Comparison of ENCODE assay signal across 1 fruit fly cellular context in genomic region chr2L:414593-415399, dm6.
TF ChIP-seq lines count a peak whose summit lies in the region.

Gene AP-2alpha, minus strand, starts transcription at chr2L:414777.
Gene ebi, plus strand, starts transcription at chr2L:415067.

TF ChIP-seq in whole organism, embryonic, 481 proteins besides CTCF, POLR2A, EP300 and RAD21 (continued from another document and continues in another):
- peak; percentile 84 for TF ChIP-seq E2f1 (GFP tag; IDR thresholded peaks at IDR 0.05; lab: Robert Waterston, UW)
- TF ChIP-seq inv (GFP tag; IDR thresholded peaks at IDR 0.05; lab: Robert Waterston, UW; ENCODE audit: partially characterized antibody), result no peak
- peak; percentile 84 for TF ChIP-seq ssp (GFP tag; IDR thresholded peaks at IDR 0.05; lab: Robert Waterston, UW)
- no peak for TF ChIP-seq Vsx1 (GFP tag; optimal IDR thresholded peaks at IDR 0.05; lab: Kevin White, UChicago)
- TF ChIP-seq nmo (GFP tag; optimal IDR thresholded peaks at IDR 0.05; lab: Kevin White, UChicago), result peak; percentile 95
- peak; percentile 75; the same call in 1 of the 2 replicates for TF ChIP-seq cas (GFP tag; IDR thresholded peaks at IDR 0.05; lab: Robert Waterston, UW)
- peak; percentile 90 for TF ChIP-seq CG12769 (tag; optimal IDR thresholded peaks at IDR 0.05; lab: Kevin White, UChicago)
- TF ChIP-seq Adf1 (GFP tag; IDR thresholded peaks at IDR 0.05; lab: Robert Waterston, UW), result peak; percentile 67
- TF ChIP-seq CG18476 (GFP tag; optimal IDR thresholded peaks at IDR 0.05; lab: Kevin White, UChicago), result peak; percentile 73
- TF ChIP-seq CG10366 (GFP tag; IDR thresholded peaks at IDR 0.05; lab: Robert Waterston, UW), result peak; percentile 85
- TF ChIP-seq CG2120 (GFP tag; optimal IDR thresholded peaks at IDR 0.05; lab: Kevin White, UChicago), result peak; percentile 96
- peak; percentile 77 for TF ChIP-seq H15 (GFP tag; IDR thresholded peaks at IDR 0.05; lab: Robert Waterston, UW)
- TF ChIP-seq CG15269 (tag; optimal IDR thresholded peaks at IDR 0.05; lab: Kevin White, UChicago), result peak; percentile 85
- TF ChIP-seq nerfin-2 (GFP tag; IDR thresholded peaks at IDR 0.05; lab: Robert Waterston, UW; ENCODE audit: partially characterized antibody), result no peak
- TF ChIP-seq NK7.1 (GFP tag; optimal IDR thresholded peaks at IDR 0.05; lab: Kevin White, UChicago), result peak; percentile 76
- TF ChIP-seq Ets65A (GFP tag; lab: Kevin White, UChicago), result peak; percentile 100
- peak; percentile 91 for TF ChIP-seq CG8089 (GFP tag; optimal IDR thresholded peaks at IDR 0.05; lab: Kevin White, UChicago)
- TF ChIP-seq z (GFP tag; IDR thresholded peaks at IDR 0.05; lab: Robert Waterston, UW), result peak; percentile 15; the same call in 1 of the 3 replicates
- TF ChIP-seq Oli (tag; optimal IDR thresholded peaks at IDR 0.05; lab: Kevin White, UChicago), result peak; percentile 78
- no peak for TF ChIP-seq br (optimal IDR thresholded peaks at IDR 0.05; lab: Kevin White, UChicago)
- no peak for TF ChIP-seq dati (GFP tag; IDR thresholded peaks at IDR 0.05; lab: Robert Waterston, UW)
- peak; percentile 96 for TF ChIP-seq CG15479 (GFP tag; optimal IDR thresholded peaks at IDR 0.05; lab: Kevin White, UChicago)
- no peak for TF ChIP-seq pros (GFP tag; optimal IDR thresholded peaks at IDR 0.05; lab: Kevin White, UChicago)
- TF ChIP-seq CG17359 (tag; optimal IDR thresholded peaks at IDR 0.05; lab: Kevin White, UChicago), result peak; percentile 62
- TF ChIP-seq her (GFP tag; optimal IDR thresholded peaks at IDR 0.05; lab: Kevin White, UChicago), result peak; percentile 93
- TF ChIP-seq ham (GFP tag; IDR thresholded peaks at IDR 0.05; lab: Robert Waterston, UW), result peak; percentile 81
- TF ChIP-seq CG18619 (GFP tag; optimal IDR thresholded peaks at IDR 0.05; lab: Kevin White, UChicago), result peak; percentile 87
- TF ChIP-seq Bteb2 (GFP tag; optimal IDR thresholded peaks at IDR 0.05; lab: Kevin White, UChicago), result peak; percentile 83
- TF ChIP-seq CG11504 (tag; optimal IDR thresholded peaks at IDR 0.05; lab: Kevin White, UChicago), result no peak
- peak; percentile 67 for TF ChIP-seq schlank (tag; optimal IDR thresholded peaks at IDR 0.05; lab: Kevin White, UChicago)
- peak; percentile 92 for TF ChIP-seq Aef1 (GFP tag; IDR thresholded peaks at IDR 0.05; lab: Robert Waterston, UW)
- TF ChIP-seq exex (tag; optimal IDR thresholded peaks at IDR 0.05; lab: Kevin White, UChicago), result peak; percentile 42
- TF ChIP-seq kah (GFP tag; optimal IDR thresholded peaks at IDR 0.05; lab: Kevin White, UChicago), result no peak
- TF ChIP-seq Lpt (GFP tag; optimal IDR thresholded peaks at IDR 0.05; lab: Kevin White, UChicago), result no peak
- TF ChIP-seq CG9876 (GFP tag; optimal IDR thresholded peaks at IDR 0.05; lab: Kevin White, UChicago), result peak; percentile 95
- TF ChIP-seq Jarid2 (GFP tag; optimal IDR thresholded peaks at IDR 0.05; lab: Kevin White, UChicago), result peak; percentile 51
- peak; percentile 80 for TF ChIP-seq CG1647 (GFP tag; optimal IDR thresholded peaks at IDR 0.05; lab: Kevin White, UChicago)
- peak; percentile 78 for TF ChIP-seq CG11085 (GFP tag; IDR thresholded peaks at IDR 0.05; lab: Robert Waterston, UW)
- peak; percentile 59 for TF ChIP-seq CG6765 (GFP tag; optimal IDR thresholded peaks at IDR 0.05; lab: Kevin White, UChicago)
- TF ChIP-seq grau (tag; optimal IDR thresholded peaks at IDR 0.05; lab: Kevin White, UChicago), result peak; percentile 87
- TF ChIP-seq en (GFP tag; optimal IDR thresholded peaks at IDR 0.05; lab: Kevin White, UChicago), result peak; percentile 50
- 0 out of 4 replicates have a peak, but pooled peaks have one; percentile 19 for TF ChIP-seq chinmo (GFP tag; IDR thresholded peaks at IDR 0.05; lab: Robert Waterston, UW; ENCODE audit: partially characterized antibody)
- peak; percentile 63; the same call in 2 of the 3 replicates for TF ChIP-seq gce (GFP tag; IDR thresholded peaks at IDR 0.05; lab: Robert Waterston, UW)
- TF ChIP-seq ftz-f1 (GFP tag; optimal IDR thresholded peaks at IDR 0.05; lab: Kevin White, UChicago), result peak; percentile 79
- TF ChIP-seq bigmax (GFP tag; optimal IDR thresholded peaks at IDR 0.05; lab: Kevin White, UChicago), result no peak
- TF ChIP-seq CG7745 (tag; optimal IDR thresholded peaks at IDR 0.05; lab: Kevin White, UChicago), result no peak
- TF ChIP-seq al (GFP tag; IDR thresholded peaks at IDR 0.05; lab: Robert Waterston, UW), result peak; percentile 91
- TF ChIP-seq fd64A (GFP tag; optimal IDR thresholded peaks at IDR 0.05; lab: Kevin White, UChicago), result no peak
- peak; percentile 77 for TF ChIP-seq CG3838 (GFP tag; optimal IDR thresholded peaks at IDR 0.05; lab: Kevin White, UChicago)
- TF ChIP-seq Poxn (GFP tag; IDR thresholded peaks at IDR 0.05; lab: Robert Waterston, UW), result peak; percentile 71
- TF ChIP-seq CG32772 (GFP tag; IDR thresholded peaks at IDR 0.05; lab: Robert Waterston, UW), result peak; percentile 91
- TF ChIP-seq CG10209 (GFP tag; optimal IDR thresholded peaks at IDR 0.05; lab: Kevin White, UChicago), result peak; percentile 86
- peak; percentile 67 for TF ChIP-seq D19A (tag; optimal IDR thresholded peaks at IDR 0.05; lab: Kevin White, UChicago)
- peak; percentile 14 for TF ChIP-seq ac (GFP tag; optimal IDR thresholded peaks at IDR 0.05; lab: Kevin White, UChicago)
- TF ChIP-seq CG31388 (GFP tag; optimal IDR thresholded peaks at IDR 0.05; lab: Kevin White, UChicago), result peak; percentile 47
- peak; percentile 69 for TF ChIP-seq CG10959 (GFP tag; IDR thresholded peaks at IDR 0.05; lab: Robert Waterston, UW)
- TF ChIP-seq seq (GFP tag; IDR thresholded peaks at IDR 0.05; lab: Robert Waterston, UW), result peak; percentile 82
- TF ChIP-seq CG11093 (GFP tag; IDR thresholded peaks at IDR 0.05; lab: Robert Waterston, UW), result peak; percentile 88
- peak; percentile 86 for TF ChIP-seq CG14667 (GFP tag; IDR thresholded peaks at IDR 0.05; lab: Robert Waterston, UW)
- TF ChIP-seq Mrtf (GFP tag; IDR thresholded peaks at IDR 0.05; lab: Robert Waterston, UW), result peak; percentile 84
- peak; percentile 79 for TF ChIP-seq Neu2 (GFP tag; optimal IDR thresholded peaks at IDR 0.05; lab: Kevin White, UChicago; ENCODE audit: borderline replicate concordance)
- peak; percentile 81 for TF ChIP-seq Lhr (GFP tag; optimal IDR thresholded peaks at IDR 0.05; lab: Kevin White, UChicago)
- peak; percentile 89 for TF ChIP-seq CG33213 (GFP tag; optimal IDR thresholded peaks at IDR 0.05; lab: Kevin White, UChicago)
- TF ChIP-seq fd102C (GFP tag; optimal IDR thresholded peaks at IDR 0.05; lab: Kevin White, UChicago), result no peak
- TF ChIP-seq CG42726 (GFP tag; IDR thresholded peaks at IDR 0.05; lab: Robert Waterston, UW; ENCODE audit: partially characterized antibody), result no peak
- TF ChIP-seq CG1529 (GFP tag; optimal IDR thresholded peaks at IDR 0.05; lab: Kevin White, UChicago), result peak; percentile 64
- peak; percentile 86 for TF ChIP-seq CG15514 (GFP tag; optimal IDR thresholded peaks at IDR 0.05; lab: Kevin White, UChicago)
- peak; percentile 23 for TF ChIP-seq stwl (tag; optimal IDR thresholded peaks at IDR 0.05; lab: Kevin White, UChicago)
- TF ChIP-seq CG16813 (GFP tag; IDR thresholded peaks at IDR 0.05; lab: Robert Waterston, UW; ENCODE audit: partially characterized antibody), result no peak
- peak; percentile 89 for TF ChIP-seq croc (GFP tag; conservative IDR thresholded peaks at IDR 0.05; lab: Robert Waterston, UW)
- TF ChIP-seq mirr (GFP tag; optimal IDR thresholded peaks at IDR 0.05; lab: Kevin White, UChicago), result peak; percentile 26
- 0 out of 3 replicates have a peak, but pooled peaks have one; percentile 42 for TF ChIP-seq CG2199 (GFP tag; IDR thresholded peaks at IDR 0.05; lab: Robert Waterston, UW)
- peak; percentile 68 for TF ChIP-seq CG8388 (GFP tag; optimal IDR thresholded peaks at IDR 0.05; lab: Kevin White, UChicago)
- peak; percentile 81 for TF ChIP-seq CG31224 (GFP tag; IDR thresholded peaks at IDR 0.05; lab: Robert Waterston, UW)
- TF ChIP-seq CG3163 (GFP tag; optimal IDR thresholded peaks at IDR 0.05; lab: Kevin White, UChicago), result peak; percentile 86
- peak; percentile 76 for TF ChIP-seq CG10979 (tag; optimal IDR thresholded peaks at IDR 0.05; lab: Kevin White, UChicago)
- peak; percentile 95 for TF ChIP-seq CG8944 (GFP tag; optimal IDR thresholded peaks at IDR 0.05; lab: Kevin White, UChicago)
- peak; percentile 54 for TF ChIP-seq CG4328 (GFP tag; optimal IDR thresholded peaks at IDR 0.05; lab: Kevin White, UChicago)
- peak; percentile 74 to 90 for TF ChIP-seq Hr51 (GFP tag; optimal IDR thresholded peaks at IDR 0.05; lab: Kevin White, UChicago)
- peak; percentile 65 for TF ChIP-seq D19B (GFP tag; optimal IDR thresholded peaks at IDR 0.05; lab: Kevin White, UChicago)
- TF ChIP-seq sob (GFP tag; IDR thresholded peaks at IDR 0.05; lab: Robert Waterston, UW), result peak; percentile 88
- peak; percentile 92 for TF ChIP-seq CG4404 (GFP tag; IDR thresholded peaks at IDR 0.05; lab: Robert Waterston, UW)
- no peak for TF ChIP-seq Tbp (GFP tag; optimal IDR thresholded peaks at IDR 0.05; lab: Kevin White, UChicago)
- TF ChIP-seq Rx (GFP tag; IDR thresholded peaks at IDR 0.05; lab: Robert Waterston, UW), result peak; percentile 61; the same call in 1 of the 2 replicates
- TF ChIP-seq CG8290 (GFP tag; optimal IDR thresholded peaks at IDR 0.05; lab: Kevin White, UChicago), result peak; percentile 72
- peak; percentile 31 to 61 for TF ChIP-seq CG8290 (tag; optimal IDR thresholded peaks at IDR 0.05; lab: Kevin White, UChicago)
- peak; percentile 85 for TF ChIP-seq Atf6 (GFP tag; IDR thresholded peaks at IDR 0.05; lab: Robert Waterston, UW)
- TF ChIP-seq CG10431 (GFP tag; optimal IDR thresholded peaks at IDR 0.05; lab: Kevin White, UChicago), result peak; percentile 70
- peak; percentile 28 for TF ChIP-seq CG6683 (GFP tag; optimal IDR thresholded peaks at IDR 0.05; lab: Kevin White, UChicago)
- peak; percentile 79 for TF ChIP-seq CG13894 (tag; optimal IDR thresholded peaks at IDR 0.05; lab: Kevin White, UChicago)
- peak; percentile 65 for TF ChIP-seq gcm (GFP tag; optimal IDR thresholded peaks at IDR 0.05; lab: Kevin White, UChicago)
- TF ChIP-seq pzg (GFP tag; optimal IDR thresholded peaks at IDR 0.05; lab: Kevin White, UChicago), result peak; percentile 82
- peak; percentile 83 for TF ChIP-seq lab (GFP tag; optimal IDR thresholded peaks at IDR 0.05; lab: Kevin White, UChicago)
- no peak for TF ChIP-seq ato (GFP tag; IDR thresholded peaks at IDR 0.05; lab: Robert Waterston, UW; ENCODE audit: partially characterized antibody)
- peak; percentile 73 for TF ChIP-seq CG10147 (GFP tag; optimal IDR thresholded peaks at IDR 0.05; lab: Kevin White, UChicago)
- TF ChIP-seq stc (GFP tag; IDR thresholded peaks at IDR 0.05; lab: Robert Waterston, UW), result 0 out of 2 replicates have a peak, but pooled peaks have one; percentile 45
- TF ChIP-seq twi (tag; optimal IDR thresholded peaks at IDR 0.05; lab: Kevin White, UChicago), result peak; percentile 82
- peak; percentile 36; the same call in 1 of the 3 replicates for TF ChIP-seq sr (GFP tag; IDR thresholded peaks at IDR 0.05; lab: Robert Waterston, UW)
- peak; percentile 66 for TF ChIP-seq Hmx (GFP tag; optimal IDR thresholded peaks at IDR 0.05; lab: Kevin White, UChicago)
- no peak for TF ChIP-seq toy (GFP tag; IDR thresholded peaks at IDR 0.05; lab: Robert Waterston, UW)
- TF ChIP-seq Oaz (GFP tag; IDR thresholded peaks at IDR 0.05; lab: Robert Waterston, UW), result peak; percentile 81
- TF ChIP-seq danr (GFP tag; IDR thresholded peaks at IDR 0.05; lab: Robert Waterston, UW), result peak; percentile 87
- TF ChIP-seq CG13624 (GFP tag; optimal IDR thresholded peaks at IDR 0.05; lab: Kevin White, UChicago), result peak; percentile 94
- peak; percentile 32; the same call in 1 of the 2 replicates for TF ChIP-seq CG13287 (GFP tag; IDR thresholded peaks at IDR 0.05; lab: Robert Waterston, UW; ENCODE audit: partially characterized antibody)
- TF ChIP-seq ash1 (GFP tag; optimal IDR thresholded peaks at IDR 0.05; lab: Kevin White, UChicago), result no peak
- peak in 1 of 2 experiments; percentile 58 for TF ChIP-seq eve (GFP tag; optimal IDR thresholded peaks at IDR 0.05; lab: Kevin White, UChicago)
- peak; percentile 96 for TF ChIP-seq pum (GFP tag; optimal IDR thresholded peaks at IDR 0.05; lab: Kevin White, UChicago)
- TF ChIP-seq org-1 (GFP tag; optimal IDR thresholded peaks at IDR 0.05; lab: Kevin White, UChicago), result peak; percentile 60
- peak; percentile 50 for TF ChIP-seq CG8281 (tag; optimal IDR thresholded peaks at IDR 0.05; lab: Kevin White, UChicago)
- peak; percentile 93 for TF ChIP-seq CG12391 (tag; optimal IDR thresholded peaks at IDR 0.05; lab: Kevin White, UChicago)
- peak in 1 of 3 experiments; percentile 72 for TF ChIP-seq Stat92E (GFP tag; optimal IDR thresholded peaks at IDR 0.05; lab: Kevin White, UChicago)
- TF ChIP-seq CG3726 (GFP tag; IDR thresholded peaks at IDR 0.05; lab: Robert Waterston, UW), result peak; percentile 78; the same call in 2 of the 3 replicates
- TF ChIP-seq CG4730 (GFP tag; IDR thresholded peaks at IDR 0.05; lab: Robert Waterston, UW), result peak; percentile 78
- no peak for TF ChIP-seq CG2129 (GFP tag; IDR thresholded peaks at IDR 0.05; lab: Robert Waterston, UW; ENCODE audit: partially characterized antibody)
- TF ChIP-seq peb (GFP tag; IDR thresholded peaks at IDR 0.05; lab: Robert Waterston, UW), result peak; percentile 84
- TF ChIP-seq CG14014 (GFP tag; IDR thresholded peaks at IDR 0.05; lab: Robert Waterston, UW), result peak; percentile 86
- peak; percentile 79 for TF ChIP-seq CG18262 (tag; optimal IDR thresholded peaks at IDR 0.05; lab: Kevin White, UChicago)
- TF ChIP-seq dmrt11E (tag; optimal IDR thresholded peaks at IDR 0.05; lab: Kevin White, UChicago), result peak; percentile 84
- TF ChIP-seq gsb (GFP tag; IDR thresholded peaks at IDR 0.05; lab: Robert Waterston, UW), result no peak
- TF ChIP-seq ara (GFP tag; IDR thresholded peaks at IDR 0.05; lab: Robert Waterston, UW), result peak; percentile 80
- TF ChIP-seq klu (GFP tag; IDR thresholded peaks at IDR 0.05; lab: Robert Waterston, UW), result peak; percentile 89
- peak; percentile 94 for TF ChIP-seq CG3847 (GFP tag; IDR thresholded peaks at IDR 0.05; lab: Robert Waterston, UW)
- peak; percentile 81 for TF ChIP-seq wor (GFP tag; IDR thresholded peaks at IDR 0.05; lab: Robert Waterston, UW)
- TF ChIP-seq CG2712 (tag; optimal IDR thresholded peaks at IDR 0.05; lab: Kevin White, UChicago), result peak; percentile 85
- peak; percentile 86 for TF ChIP-seq rib (GFP tag; IDR thresholded peaks at IDR 0.05; lab: Robert Waterston, UW)
- TF ChIP-seq CG14710 (tag; optimal IDR thresholded peaks at IDR 0.05; lab: Kevin White, UChicago), result peak; percentile 90
- no peak for TF ChIP-seq CG14860 (GFP tag; IDR thresholded peaks at IDR 0.05; lab: Robert Waterston, UW; ENCODE audit: partially characterized antibody)
- peak; percentile 92 for TF ChIP-seq ind (GFP tag; optimal IDR thresholded peaks at IDR 0.05; lab: Kevin White, UChicago)
- peak; percentile 95 for TF ChIP-seq slbo (GFP tag; IDR thresholded peaks at IDR 0.05; lab: Robert Waterston, UW)
- TF ChIP-seq Hmr (GFP tag; optimal IDR thresholded peaks at IDR 0.05; lab: Kevin White, UChicago), result peak; percentile 88
